Worm (Caenorhabditis elegans) whole organism, L1 larva: ENCODE data around the gene B0546.3.

Experiments
- lin-39 ChIP-seq: fragments of 150-350 bp; optimal IDR thresholded peaks from 2 replicates; lab custom pipeline; 2014; ENCODE audit warnings: missing biosample characterization, missing genetic modification reagents, missing genetic modification characterization
- sox-4 ChIP-seq: sonication (generic microtip); optimal IDR thresholded peaks from 2 replicates; lab custom pipeline; 2016; ENCODE audit warnings: missing genetic modification characterization, missing compliant biosample characterization
- unc-62 ChIP-seq: fragments of 150-350 bp; optimal IDR thresholded peaks from 2 replicates; lab custom pipeline; 2014; ENCODE audit warnings: missing biosample characterization, missing genetic modification reagents, missing genetic modification characterization

DNA sequence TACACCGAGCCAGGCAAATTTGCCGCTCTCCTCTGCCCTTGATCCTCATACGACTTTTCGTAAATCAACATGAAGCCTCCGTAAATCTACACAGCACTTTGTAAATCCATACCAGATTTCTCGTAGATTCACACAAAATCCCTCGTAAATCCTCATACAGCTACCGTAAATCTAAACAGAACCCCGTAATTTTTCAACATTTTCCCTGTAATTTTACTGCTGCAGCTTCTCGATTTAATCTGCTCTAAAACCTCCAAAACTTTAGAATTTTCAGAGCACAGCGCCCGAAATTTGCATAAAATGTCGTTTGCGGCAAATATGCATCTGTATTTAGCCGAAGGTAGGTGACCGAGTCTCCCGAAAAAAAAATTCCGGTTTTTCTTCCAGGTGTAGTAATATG lies 27.9 kb downstream of the B0546.3 start, which contains the start of gene F42A6.1:
- TF ChIP-seq lin-39 (tag; lab: Kevin White, UChicago) = no peak
- TF ChIP-seq sox-4 (tag; lab: Kevin White, UChicago) = no peak
- TF ChIP-seq unc-62 = no peak
